Worm (Caenorhabditis elegans) whole organism, L2 larva: Measurements from ENCODE around the gene C34F11.5.

ENCODE experiments used
- C34F6.9 ChIP-seq: fragments of 150-350 bp; optimal IDR thresholded peaks from 2 replicates; lab custom pipeline; 2014; ENCODE audit warnings: missing biosample characterization, missing genetic modification characterization
- F13H6.1 ChIP-seq: sonication (generic microtip); optimal IDR thresholded peaks from 2 replicates; lab custom pipeline; 2016; ENCODE audit warnings: missing genetic modification characterization, missing compliant biosample characterization
- R02D3.7 ChIP-seq: fragments of 150-350 bp; optimal IDR thresholded peaks from 2 replicates; lab custom pipeline; 2014; ENCODE audit warnings: missing biosample characterization, missing genetic modification characterization
- Y55F3AM.14 ChIP-seq: fragments of 200-800 bp; sonication (Bioruptor generic); optimal IDR thresholded peaks from 2 replicates; lab custom pipeline; 2018; ENCODE audit warnings: mild to moderate bottlenecking, missing genetic modification characterization, missing compliant biosample characterization
- ZK546.5 ChIP-seq: sonication (generic microtip); optimal IDR thresholded peaks from 2 replicates; lab custom pipeline; 2017; ENCODE audit warnings: missing biosample characterization, missing genetic modification characterization
- alr-1 ChIP-seq: fragments of 150-350 bp; optimal IDR thresholded peaks from 2 replicates; lab custom pipeline; 2014; ENCODE audit warnings: missing biosample characterization, missing genetic modification characterization
- blmp-1 ChIP-seq: sonication (generic microtip); optimal IDR thresholded peaks from 2 replicates; lab custom pipeline; 2017; ENCODE audit warnings: missing genetic modification characterization, mild to moderate bottlenecking, missing compliant biosample characterization, antibody characterized with exemption, moderate library complexity; ENCODE audit not compliant: insufficient read depth
- ceh-82 ChIP-seq: fragments of 150-350 bp; optimal IDR thresholded peaks from 2 replicates; lab custom pipeline; 2014; ENCODE audit warnings: missing biosample characterization, missing genetic modification characterization
- crh-2 ChIP-seq: sonication (generic microtip); optimal IDR thresholded peaks from 2 replicates; lab custom pipeline; 2017; ENCODE audit warnings: missing biosample characterization, missing genetic modification characterization
- dmd-4 ChIP-seq: sonication (generic microtip); optimal IDR thresholded peaks from 2 replicates; lab custom pipeline; 2017; ENCODE audit warnings: missing biosample characterization, missing genetic modification characterization
- egl-27 ChIP-seq: sonication (generic microtip); optimal IDR thresholded peaks from 3 replicates; lab custom pipeline; 2017; ENCODE audit warnings: missing biosample characterization, missing genetic modification reagents, missing genetic modification characterization
- elt-1 ChIP-seq: fragments of 150-350 bp; optimal IDR thresholded peaks from 2 replicates; lab custom pipeline; 2014; ENCODE audit warnings: missing biosample characterization, missing genetic modification characterization
- fos-1 ChIP-seq: fragments of 150-350 bp; optimal IDR thresholded peaks from 2 replicates; lab custom pipeline; 2014; ENCODE audit warnings: missing biosample characterization, missing genetic modification characterization
- gmeb-1 ChIP-seq: fragments of 150-350 bp; optimal IDR thresholded peaks from 2 replicates; lab custom pipeline; 2014; ENCODE audit warnings: missing biosample characterization, missing genetic modification characterization
- lin-11 ChIP-seq: fragments of 150-350 bp; sonication (generic microtip); optimal IDR thresholded peaks from 2 replicates; lab custom pipeline; 2014; ENCODE audit warnings: missing biosample characterization, missing genetic modification characterization, inconsistent platforms, mixed read lengths
- lin-13 ChIP-seq: fragments of 150-350 bp; optimal IDR thresholded peaks from 2 replicates; lab custom pipeline; 2014; ENCODE audit warnings: missing biosample characterization, missing genetic modification reagents, missing genetic modification characterization
- lsy-2 ChIP-seq, 2 experiments: fragments of 150-350 bp in 1 of 2; sonication (generic microtip) in 1 of 2; optimal IDR thresholded peaks; 2 replicates each; lab custom pipeline; 2014 to 2017; ENCODE audit warnings: missing biosample characterization in 2 of 2, missing genetic modification characterization in 2 of 2
- mab-5 ChIP-seq: fragments of 150-350 bp; optimal IDR thresholded peaks from 2 replicates; lab custom pipeline; 2014; ENCODE audit warnings: missing biosample characterization, missing genetic modification characterization
- mbf-1 ChIP-seq: sonication (generic microtip); optimal IDR thresholded peaks from 2 replicates; lab custom pipeline; 2017; ENCODE audit warnings: missing biosample characterization, missing genetic modification characterization
- mdl-1 ChIP-seq, 2 experiments: fragments of 150-350 bp in 1 of 2; sonication (generic microtip) in 1 of 2; optimal IDR thresholded peaks; 2 replicates each; lab custom pipeline; 2017; ENCODE audit warnings: missing biosample characterization in 2 of 2, missing genetic modification characterization in 2 of 2
- nhr-11 ChIP-seq: fragments of 150-350 bp; optimal IDR thresholded peaks from 2 replicates; lab custom pipeline; 2014; ENCODE audit warnings: missing biosample characterization, missing genetic modification characterization
- nhr-12 ChIP-seq: fragments of 150-350 bp; optimal IDR thresholded peaks from 2 replicates; lab custom pipeline; 2014; ENCODE audit warnings: missing biosample characterization, missing genetic modification characterization
- nhr-129 ChIP-seq: fragments of 150-350 bp; optimal IDR thresholded peaks from 2 replicates; lab custom pipeline; 2014; ENCODE audit warnings: missing biosample characterization, missing genetic modification characterization
- nhr-21 ChIP-seq: fragments of 150-350 bp; optimal IDR thresholded peaks from 2 replicates; lab custom pipeline; 2014; ENCODE audit warnings: missing biosample characterization, missing genetic modification characterization
- nhr-23 ChIP-seq: fragments of 150-350 bp; optimal IDR thresholded peaks from 2 replicates; lab custom pipeline; 2014; ENCODE audit warnings: missing biosample characterization, missing genetic modification reagents, missing genetic modification characterization
- nhr-237 ChIP-seq: fragments of 150-350 bp; optimal IDR thresholded peaks from 2 replicates; lab custom pipeline; 2014; ENCODE audit warnings: missing biosample characterization, missing genetic modification characterization
- nhr-6 ChIP-seq: fragments of 150-350 bp; optimal IDR thresholded peaks from 2 replicates; lab custom pipeline; 2014; ENCODE audit warnings: missing biosample characterization, missing genetic modification characterization
- nhr-77 ChIP-seq: fragments of 150-350 bp; optimal IDR thresholded peaks from 2 replicates; lab custom pipeline; 2014; ENCODE audit warnings: missing biosample characterization, missing genetic modification characterization
- peb-1 ChIP-seq: fragments of 150-350 bp; optimal IDR thresholded peaks from 2 replicates; lab custom pipeline; 2014; ENCODE audit warnings: missing biosample characterization, missing genetic modification characterization
- sem-4 ChIP-seq: fragments of 150-350 bp; optimal IDR thresholded peaks from 2 replicates; lab custom pipeline; 2014; ENCODE audit warnings: missing biosample characterization, missing genetic modification reagents, missing genetic modification characterization
- sma-3 ChIP-seq: sonication (generic microtip); optimal IDR thresholded peaks from 2 replicates; lab custom pipeline; 2016; ENCODE audit warnings: missing genetic modification reagents, missing genetic modification characterization, missing compliant biosample characterization
- sma-9 ChIP-seq, 2 experiments: fragments of 150-350 bp in 1 of 2; sonication (generic microtip) in 1 of 2; optimal IDR thresholded peaks; 2 replicates each; lab custom pipeline; 2014 to 2016; ENCODE audit warnings: missing genetic modification characterization in 2 of 2, mild to moderate bottlenecking in 1 of 2, missing biosample characterization in 1 of 2, missing compliant biosample characterization in 1 of 2, missing genetic modification reagents in 1 of 2, moderate library complexity in 1 of 2
- snpc-4 ChIP-seq: fragments of 150-350 bp; optimal IDR thresholded peaks from 2 replicates; lab custom pipeline; 2014; ENCODE audit warnings: missing biosample characterization, missing genetic modification characterization
- unc-39 ChIP-seq: fragments of 150-350 bp; optimal IDR thresholded peaks from 2 replicates; lab custom pipeline; 2014; ENCODE audit warnings: missing biosample characterization, missing genetic modification characterization
- unc-55 ChIP-seq: fragments of 150-350 bp; sonication (generic microtip); optimal IDR thresholded peaks from 3 replicates; lab custom pipeline; 2014; ENCODE audit warnings: missing biosample characterization, missing genetic modification reagents, missing genetic modification characterization
- unc-62 ChIP-seq: fragments of 150-350 bp; optimal IDR thresholded peaks from 2 replicates; lab custom pipeline; 2014; ENCODE audit warnings: missing biosample characterization, missing genetic modification reagents, missing genetic modification characterization
- zag-1 ChIP-seq: fragments of 150-350 bp; optimal IDR thresholded peaks from 2 replicates; lab custom pipeline; 2014; ENCODE audit warnings: missing biosample characterization, missing genetic modification characterization
- ztf-1 ChIP-seq: fragments of 200-800 bp; sonication (Bioruptor generic); conservative IDR thresholded peaks from 2 replicates; pipeline ENCODE4 v1.3.6; 2022; ENCODE audit warnings: missing genetic modification characterization, missing compliant biosample characterization
- ztf-11 ChIP-seq: sonication (generic microtip); optimal IDR thresholded peaks from 2 replicates; lab custom pipeline; 2017; ENCODE audit warnings: missing biosample characterization, missing genetic modification characterization

The C34F11.5 gene

ce11 chrII:5187934-5188333 lies 7.7 kb upstream of the C34F11.5 start:
- TF ChIP-seq nhr-11 (tag; lab: Kevin White, UChicago) (no peak), unc-39 (tag; lab: Kevin White, UChicago) (no peak), nhr-77 (tag; lab: Kevin White, UChicago) (no peak), F13H6.1 (tag; lab: Kevin White, UChicago) (no peak), nhr-6 (no peak), C34F6.9 (tag; lab: Kevin White, UChicago) (no peak), nhr-237 (tag; lab: Kevin White, UChicago) (no peak), sma-9 (GFP tag; optimal IDR thresholded peaks at IDR 0.05; lab: Kevin White, UChicago) (no peak), sma-9 (tag; optimal IDR thresholded peaks at IDR 0.05; lab: Kevin White, UChicago) (no peak), ztf-1 (no peak), lin-11 (tag; lab: Kevin White, UChicago) (no peak), dmd-4 (tag; lab: Kevin White, UChicago) (no peak), mbf-1 (no peak)

DNA sequence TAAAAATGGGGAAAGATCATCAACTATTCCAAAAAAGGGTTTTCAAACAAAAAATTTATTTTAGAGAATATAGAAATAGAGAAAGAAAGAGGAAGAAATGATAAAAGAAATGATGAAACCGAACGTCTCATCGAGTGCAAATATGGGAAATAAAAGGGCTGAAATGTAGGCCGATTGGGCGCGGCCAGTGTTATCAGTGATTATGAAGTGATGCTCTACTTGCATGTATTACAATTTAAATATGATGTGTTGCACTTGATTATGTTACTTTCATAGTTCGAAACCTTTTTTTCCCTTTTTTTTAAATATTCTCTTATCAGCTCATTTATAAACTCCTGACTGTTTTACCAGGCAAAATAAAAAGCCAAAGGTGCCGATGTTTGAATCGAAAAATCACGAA lies 3.8 kb upstream of the C34F11.5 start:
- TF ChIP-seq F13H6.1 (tag; lab: Kevin White, UChicago) (peak; percentile 52), sma-9 (GFP tag; optimal IDR thresholded peaks at IDR 0.05; lab: Kevin White, UChicago) (peak; percentile 44), sma-9 (tag; optimal IDR thresholded peaks at IDR 0.05; lab: Kevin White, UChicago) (no peak), nhr-129 (tag; lab: Kevin White, UChicago) (no peak), fos-1 (tag; lab: Kevin White, UChicago) (peak; percentile 97)

DNA sequence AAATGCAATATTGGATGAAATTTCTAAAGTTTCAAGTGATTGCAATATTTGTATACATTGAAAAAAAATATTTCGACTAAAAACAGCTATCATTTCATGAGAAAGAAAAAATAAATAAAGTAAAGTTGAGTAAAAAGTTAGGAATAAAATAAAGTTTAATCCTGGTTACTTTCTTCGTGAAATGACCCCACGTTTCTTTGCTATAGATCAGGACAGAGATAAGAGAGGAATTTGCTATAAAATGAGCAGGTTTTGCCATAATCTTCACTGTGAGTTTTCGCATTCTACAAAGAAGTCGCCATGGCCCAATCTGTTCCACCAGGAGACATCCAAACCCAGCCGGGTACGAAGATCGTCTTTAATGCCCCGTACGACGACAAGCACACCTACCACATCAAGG lies 1.5 kb upstream of the C34F11.5 start, which contains the start of gene msp-49:
msp-49 (plus strand) TSS at position 301 of the 400 bp plus-strand sequence.
- TF ChIP-seq mbf-1 (no peak), alr-1 (tag; lab: Kevin White, UChicago) (no peak), nhr-21 (no peak), lin-13 (GFP tag; lab: Kevin White, UChicago) (no peak), nhr-77 (tag; lab: Kevin White, UChicago) (no peak), nhr-129 (tag; lab: Kevin White, UChicago) (no peak), nhr-23 (tag; lab: Kevin White, UChicago) (no peak), nhr-11 (tag; lab: Kevin White, UChicago) (no peak), lin-11 (tag; lab: Kevin White, UChicago) (no peak), mab-5 (tag; lab: Kevin White, UChicago) (no peak)

- no peak for TF ChIP-seq elt-1 (tag; lab: Kevin White, UChicago)
Measured at ce11 chrII:5199497-5199896, 3.9 kb downstream of the C34F11.5 start, which contains the start of gene msp-50. TSS of gene msp-50 (plus strand) at chrII:5199797.

- TF ChIP-seq snpc-4 (tag; lab: Kevin White, UChicago) = peak; percentile 90
Measured at ce11 chrII:5200205-5200604, 4.6 kb downstream of the C34F11.5 start.

DNA sequence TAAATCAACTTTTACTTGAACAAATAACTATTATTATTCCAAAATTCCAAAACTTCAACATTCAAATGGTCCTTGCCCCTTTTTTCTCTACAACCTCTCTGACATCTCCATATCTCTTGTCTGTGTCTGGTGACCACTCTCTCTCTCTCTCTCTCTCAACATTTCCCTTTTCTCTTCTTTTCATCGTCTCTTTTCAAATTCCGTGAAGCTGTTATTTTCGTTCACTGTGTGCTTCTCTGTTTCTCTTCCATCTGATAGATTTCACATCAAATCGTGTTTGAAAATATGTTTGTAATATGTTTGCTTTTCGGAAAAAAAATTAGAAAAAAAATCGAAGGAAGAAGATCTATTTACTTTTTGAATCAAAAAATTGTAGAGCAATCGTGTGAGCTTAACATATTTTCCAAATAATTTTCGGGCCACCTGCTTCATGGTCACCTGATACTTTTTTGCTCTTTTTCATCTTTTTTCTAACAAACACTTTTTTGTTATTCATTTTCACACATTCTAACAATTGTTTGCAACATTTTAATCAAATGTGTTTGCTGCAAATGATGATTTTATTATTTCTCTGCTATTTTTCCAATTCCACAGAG lies 5.5 kb downstream of the C34F11.5 start:
- no peak for TF ChIP-seq R02D3.7 (tag; lab: Kevin White, UChicago)
- no peak for TF ChIP-seq peb-1 (tag; lab: Kevin White, UChicago)
- no peak for TF ChIP-seq nhr-11 (tag; lab: Kevin White, UChicago)
- TF ChIP-seq nhr-77 (tag; lab: Kevin White, UChicago) = no peak
- no peak for TF ChIP-seq ceh-82 (tag; lab: Kevin White, UChicago)
- peak; percentile 60 for TF ChIP-seq F13H6.1 (tag; lab: Kevin White, UChicago)
- TF ChIP-seq lin-11 (tag; lab: Kevin White, UChicago) = no peak
- no peak for TF ChIP-seq zag-1 (tag; lab: Kevin White, UChicago)
- TF ChIP-seq ztf-1 = no peak
- TF ChIP-seq fos-1 (tag; lab: Kevin White, UChicago) = peak; percentile 3
- peak in 1 of 2 experiments; percentile 72 for TF ChIP-seq lsy-2 (tag; optimal IDR thresholded peaks at IDR 0.05; lab: Kevin White, UChicago)
- TF ChIP-seq nhr-6 = peak; percentile 51
- TF ChIP-seq lin-13 (GFP tag; lab: Kevin White, UChicago) = no peak
- no peak for TF ChIP-seq egl-27 (tag; lab: Kevin White, UChicago)
- no peak for TF ChIP-seq mdl-1 (tag; optimal IDR thresholded peaks at IDR 0.05; lab: Kevin White, UChicago)
- peak; percentile 6 for TF ChIP-seq snpc-4 (tag; lab: Kevin White, UChicago)
- no peak for TF ChIP-seq unc-39 (tag; lab: Kevin White, UChicago)
- peak; percentile 48 for TF ChIP-seq dmd-4 (tag; lab: Kevin White, UChicago)
- peak; percentile 49 for TF ChIP-seq unc-55 (GFP tag; lab: Kevin White, UChicago)
- TF ChIP-seq blmp-1 (tag; lab: Kevin White, UChicago) = peak; percentile 29
- TF ChIP-seq nhr-21 = no peak
- TF ChIP-seq gmeb-1 (tag; lab: Kevin White, UChicago) = no peak
- TF ChIP-seq unc-62 (GFP tag; lab: Kevin White, UChicago) = no peak
- no peak for TF ChIP-seq sem-4 (tag; lab: Kevin White, UChicago)
- TF ChIP-seq sma-3 (GFP tag; lab: Kevin White, UChicago) = no peak
- TF ChIP-seq sma-9 (GFP tag; optimal IDR thresholded peaks at IDR 0.05; lab: Kevin White, UChicago) = peak; percentile 33
- no peak for TF ChIP-seq sma-9 (tag; optimal IDR thresholded peaks at IDR 0.05; lab: Kevin White, UChicago)
- no peak for TF ChIP-seq crh-2 (tag; lab: Kevin White, UChicago)
- TF ChIP-seq ztf-11 (tag; lab: Kevin White, UChicago) = no peak
- no peak for TF ChIP-seq nhr-237 (tag; lab: Kevin White, UChicago)
- TF ChIP-seq ZK546.5 (tag; lab: Kevin White, UChicago) = no peak
- TF ChIP-seq Y55F3AM.14 (GFP tag; lab: Kevin White, UChicago) = no peak
- TF ChIP-seq nhr-12 = no peak
